Worm (Caenorhabditis elegans): ENCODE measurements around the gene srh-120.
"Not testable (repeated sequence)": the region's sequence is repeated elsewhere in the genome, so short reads cannot be mapped to it uniquely, and the experiment has no call there.

The srh-120 gene

ce11 chrV:17409955-17410354 is 14.5 kb downstream of the srh-120 start, which contains the start of gene srh-132:
srh-132 (plus strand) TSS chrV:17410255.
- TF ChIP-seq ceh-13 (GFP tag; optimal IDR thresholded peaks at IDR 0.05); tra-4 (tag; optimal IDR thresholded peaks at IDR 0.05); F13C5.2 (tag; optimal IDR thresholded peaks at IDR 0.05): not testable (repeated sequence)

ce11 chrV:17414951-17415350 is 19.5 kb downstream of the srh-120 start, which contains the start of gene T27C5.12:
T27C5.12 (plus strand) TSS chrV:17415251.
- TF ChIP-seq ama-1 (optimal IDR thresholded peaks at IDR 0.05) (no peak), ceh-13 (GFP tag; optimal IDR thresholded peaks at IDR 0.05) (no peak), pes-1 (GFP tag; IDR thresholded peaks at IDR 0.05) (no peak), ets-7 (tag; optimal IDR thresholded peaks at IDR 0.05) (no peak), B0310.2 (tag; optimal IDR thresholded peaks at IDR 0.05) (no peak), hmg-4 (GFP tag; optimal IDR thresholded peaks at IDR 0.05) (no peak), scrt-1 (GFP tag; IDR thresholded peaks at IDR 0.05) (no peak), tra-4 (tag; optimal IDR thresholded peaks at IDR 0.05) (no peak), aly-1 (tag; optimal IDR thresholded peaks at IDR 0.05) (no peak), flt-1 (GFP tag; IDR thresholded peaks at IDR 0.05) (no peak)

ce11 chrV:17416833-17417232 is 21.4 kb downstream of the srh-120 start, which contains the start of gene clc-21:
clc-21 (plus strand) TSS chrV:17417133.
- TF ChIP-seq tbx-11 (GFP tag; IDR thresholded peaks at IDR 0.05) = no peak
- no peak for TF ChIP-seq ceh-36 (tag; optimal IDR thresholded peaks at IDR 0.05)
- TF ChIP-seq tra-4 (tag; optimal IDR thresholded peaks at IDR 0.05) = no peak
- TF ChIP-seq tbx-37 (GFP tag; conservative IDR thresholded peaks at IDR 0.05) = no peak
- TF ChIP-seq pes-1 (GFP tag; IDR thresholded peaks at IDR 0.05) = no peak
- TF ChIP-seq ceh-13 (GFP tag; optimal IDR thresholded peaks at IDR 0.05) = no peak

ce11 chrV:17429262-17429661 is 33.8 kb downstream of the srh-120 start:
- TF ChIP-seq hnd-1 (tag; optimal IDR thresholded peaks at IDR 0.05) (no peak), ets-7 (tag; optimal IDR thresholded peaks at IDR 0.05) (no peak), tbx-37 (GFP tag; conservative IDR thresholded peaks at IDR 0.05) (no peak), flt-1 (GFP tag; IDR thresholded peaks at IDR 0.05) (no peak), tbx-11 (GFP tag; IDR thresholded peaks at IDR 0.05) (no peak), ceh-13 (GFP tag; optimal IDR thresholded peaks at IDR 0.05) (no peak), hmg-4 (GFP tag; optimal IDR thresholded peaks at IDR 0.05) (no peak), tra-4 (tag; optimal IDR thresholded peaks at IDR 0.05) (no peak), B0310.2 (tag; optimal IDR thresholded peaks at IDR 0.05) (no peak), ceh-36 (tag; optimal IDR thresholded peaks at IDR 0.05) (no peak), scrt-1 (GFP tag; IDR thresholded peaks at IDR 0.05) (no peak)

- TF ChIP-seq ceh-36 (tag; optimal IDR thresholded peaks at IDR 0.05) (no peak), F13C5.2 (tag; optimal IDR thresholded peaks at IDR 0.05) (no peak)
These were observed 34.6 kb downstream of the srh-120 start, which contains the start of gene T27C5.10 for ce11 chrV:17430066-17430465. T27C5.10 (minus strand) TSS chrV:17430166.

- TF ChIP-seq pes-1 (GFP tag; IDR thresholded peaks at IDR 0.05) = no peak
- no peak for TF ChIP-seq F13C5.2 (tag; optimal IDR thresholded peaks at IDR 0.05)
- TF ChIP-seq ceh-36 (tag; optimal IDR thresholded peaks at IDR 0.05) = no peak
- no peak for TF ChIP-seq sea-1 (GFP tag; conservative IDR thresholded peaks at IDR 0.05)
These were observed 35.4 kb downstream of the srh-120 start, which contains the start of gene srbc-27 for ce11 chrV:17430903-17431302. srbc-27 (plus strand) TSS chrV:17431203.

ce11 chrV:17436492-17436891 is 41.0 kb downstream of the srh-120 start, which contains the start of gene F20E11.18:
F20E11.18 (minus strand) TSS chrV:17436592.
- no peak for TF ChIP-seq B0310.2 (tag; optimal IDR thresholded peaks at IDR 0.05)
- no peak for TF ChIP-seq hnd-1 (tag; optimal IDR thresholded peaks at IDR 0.05)

ce11 chrV:17438317-17438716 is 42.8 kb downstream of the srh-120 start, which contains the start of gene srsx-2:
srsx-2 (minus strand) TSS chrV:17438417.
- TF ChIP-seq ceh-13 (GFP tag; optimal IDR thresholded peaks at IDR 0.05) = no peak
- no peak for TF ChIP-seq flt-1 (GFP tag; IDR thresholded peaks at IDR 0.05)
- TF ChIP-seq tbx-37 (GFP tag; conservative IDR thresholded peaks at IDR 0.05) = no peak
- TF ChIP-seq hnd-1 (tag; optimal IDR thresholded peaks at IDR 0.05) = no peak
- TF ChIP-seq tbx-11 (GFP tag; IDR thresholded peaks at IDR 0.05) = no peak
- no peak for TF ChIP-seq B0310.2 (tag; optimal IDR thresholded peaks at IDR 0.05)
- no peak for TF ChIP-seq ama-1 (optimal IDR thresholded peaks at IDR 0.05)
- no peak for TF ChIP-seq tra-4 (tag; optimal IDR thresholded peaks at IDR 0.05)
- TF ChIP-seq F13C5.2 (tag; optimal IDR thresholded peaks at IDR 0.05) = no peak
- TF ChIP-seq ets-7 (tag; optimal IDR thresholded peaks at IDR 0.05) = no peak
- no peak for TF ChIP-seq hmg-4 (GFP tag; optimal IDR thresholded peaks at IDR 0.05)
- no peak for TF ChIP-seq sea-1 (GFP tag; conservative IDR thresholded peaks at IDR 0.05)
- no peak for TF ChIP-seq ceh-36 (tag; optimal IDR thresholded peaks at IDR 0.05)
- TF ChIP-seq pes-1 (GFP tag; IDR thresholded peaks at IDR 0.05) = no peak
- no peak for TF ChIP-seq aly-1 (tag; optimal IDR thresholded peaks at IDR 0.05)
- no peak for TF ChIP-seq hmbx-1 (tag; optimal IDR thresholded peaks at IDR 0.05)
- no peak for TF ChIP-seq scrt-1 (GFP tag; IDR thresholded peaks at IDR 0.05)

ce11 chrV:17439406-17439805 is 43.9 kb downstream of the srh-120 start, which contains the start of gene srh-154:
srh-154 (plus strand) TSS chrV:17439706.
- TF ChIP-seq tra-4 (tag; optimal IDR thresholded peaks at IDR 0.05) = no peak

Data from whole organism, early embryonic.